Worm (Caenorhabditis elegans) whole organism, late embryonic: ENCODE results near the gene T26E4.18.

Experiments used
- K09A11.1 ChIP-seq: sonication (generic microtip); optimal IDR thresholded peaks from 2 replicates; lab custom pipeline; 2017; ENCODE audit warnings: antibody characterized with exemption, mild to moderate bottlenecking, missing genetic modification characterization, missing compliant biosample characterization; ENCODE audit not compliant: insufficient read depth
- ama-1 ChIP-seq: fragments of 150-350 bp; optimal IDR thresholded peaks from 2 replicates; lab custom pipeline; 2014
- ceh-2 ChIP-seq: sonication (generic microtip); optimal IDR thresholded peaks from 2 replicates; lab custom pipeline; 2016; ENCODE audit warnings: missing genotype, missing genetic modification characterization, missing compliant biosample characterization
- ceh-45 ChIP-seq: fragments of 200-800 bp; sonication (Bioruptor generic); IDR thresholded peaks from 2 replicates; pipeline ENCODE4 v1.3.6; 2022; ENCODE audit warnings: missing genetic modification reagents, missing genetic modification characterization, missing compliant biosample characterization
- che-1 ChIP-seq: sonication (generic microtip); optimal IDR thresholded peaks from 2 replicates; lab custom pipeline; 2016; ENCODE audit warnings: mild to moderate bottlenecking, missing genetic modification characterization, missing compliant biosample characterization
- fkh-6 ChIP-seq: sonication (generic microtip); optimal IDR thresholded peaks from 2 replicates; lab custom pipeline; 2016; ENCODE audit warnings: missing genetic modification characterization, missing compliant biosample characterization
- hlh-15 ChIP-seq: sonication (generic microtip); optimal IDR thresholded peaks from 2 replicates; lab custom pipeline; 2016; ENCODE audit warnings: missing genetic modification characterization, missing compliant biosample characterization
- lim-6 ChIP-seq: sonication (generic microtip); optimal IDR thresholded peaks from 2 replicates; lab custom pipeline; 2016; ENCODE audit warnings: missing genetic modification characterization, missing compliant biosample characterization
- nhr-11 ChIP-seq: fragments of 150-350 bp; optimal IDR thresholded peaks from 2 replicates; lab custom pipeline; 2014; ENCODE audit warnings: missing biosample characterization, missing genetic modification characterization
- pqm-1 ChIP-seq: sonication (generic microtip); optimal IDR thresholded peaks from 2 replicates; lab custom pipeline; 2016; ENCODE audit warnings: missing genetic modification characterization, missing compliant biosample characterization
- rnt-1 ChIP-seq: sonication (generic microtip); optimal IDR thresholded peaks from 2 replicates; lab custom pipeline; 2016; ENCODE audit warnings: missing genetic modification characterization, missing compliant biosample characterization
- tbx-7 ChIP-seq: sonication (generic microtip); optimal IDR thresholded peaks from 2 replicates; lab custom pipeline; 2016; ENCODE audit warnings: missing genotype, missing genetic modification characterization, missing compliant biosample characterization
- unc-55 ChIP-seq: sonication (generic microtip); optimal IDR thresholded peaks from 2 replicates; lab custom pipeline; 2017; ENCODE audit warnings: missing biosample characterization, missing genetic modification reagents, missing genetic modification characterization

DNA sequence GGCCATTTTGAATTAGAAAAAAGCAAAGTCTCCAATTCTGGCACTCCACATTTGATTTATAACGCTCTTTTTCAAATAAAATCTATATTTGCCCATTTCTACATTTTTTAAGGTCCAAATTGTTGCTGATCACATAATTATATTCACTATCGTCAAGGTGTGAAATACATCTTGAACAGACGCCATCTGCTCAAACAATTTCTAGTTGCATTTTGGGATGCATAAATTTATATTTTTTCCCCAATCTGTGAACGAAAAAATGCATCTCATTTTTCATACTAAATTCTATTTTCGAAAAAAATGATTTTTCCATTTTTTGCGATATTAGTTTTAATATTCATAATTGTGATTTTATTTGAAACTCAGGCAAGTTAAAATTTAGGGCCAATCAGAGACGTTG is 10.4 kb downstream of the T26E4.18 start, which contains the start of gene T26E4.7:
- no peak for TF ChIP-seq ama-1 (lab: Kevin White, UChicago)
- no peak for TF ChIP-seq unc-55
- no peak for TF ChIP-seq lim-6 (tag; lab: Kevin White, UChicago)
- TF ChIP-seq fkh-6 = no peak
- no peak for TF ChIP-seq che-1 (tag; lab: Kevin White, UChicago)
- TF ChIP-seq K09A11.1 (tag; lab: Kevin White, UChicago) = no peak
- TF ChIP-seq ceh-2 = no peak
- no peak for TF ChIP-seq ceh-45 (GFP tag; lab: Robert Waterston, UW)
- TF ChIP-seq rnt-1 (tag; lab: Kevin White, UChicago) = no peak
- TF ChIP-seq pqm-1 = no peak
- no peak for TF ChIP-seq tbx-7
- no peak for TF ChIP-seq nhr-11 (tag; lab: Kevin White, UChicago)
- TF ChIP-seq hlh-15 = no peak
